Worm (Caenorhabditis elegans): ENCODE measurements around the gene D1054.9.

D1054.9 gene

ce11 chrV:10754050-10754449, 36.8 kb downstream of the D1054.9 start, which contains the start of gene F28H7.7:
Gene F28H7.7 (minus strand): TSS chrV:10754150.
- TF ChIP-seq peb-1 (tag; optimal IDR thresholded peaks at IDR 0.05) (no peak), ceh-82 (tag; optimal IDR thresholded peaks at IDR 0.05) (no peak), nhr-23 (tag; optimal IDR thresholded peaks at IDR 0.05) (no peak), sem-4 (tag; optimal IDR thresholded peaks at IDR 0.05) (no peak), unc-62 (GFP tag; optimal IDR thresholded peaks at IDR 0.05) (no peak), skn-1 (tag; optimal IDR thresholded peaks at IDR 0.05) (no peak), dmd-4 (tag; optimal IDR thresholded peaks at IDR 0.05) (no peak), nhr-77 (tag; optimal IDR thresholded peaks at IDR 0.05) (no peak), C34F6.9 (tag; optimal IDR thresholded peaks at IDR 0.05) (no peak), R02D3.7 (tag; optimal IDR thresholded peaks at IDR 0.05) (no peak), nhr-11 (tag; optimal IDR thresholded peaks at IDR 0.05) (no peak), lin-11 (tag; optimal IDR thresholded peaks at IDR 0.05) (no peak), ceh-16 (tag; optimal IDR thresholded peaks at IDR 0.05) (no peak), alr-1 (tag; optimal IDR thresholded peaks at IDR 0.05) (no peak), F13H6.1 (tag; optimal IDR thresholded peaks at IDR 0.05) (no peak), nhr-6 (tag; optimal IDR thresholded peaks at IDR 0.05) (no peak), nhr-12 (tag; optimal IDR thresholded peaks at IDR 0.05) (no peak), nhr-10 (tag; optimal IDR thresholded peaks at IDR 0.05) (no peak), egl-27 (tag; optimal IDR thresholded peaks at IDR 0.05) (no peak)

ce11 chrV:10750630-10751029, 40.2 kb downstream of the D1054.9 start, which contains the start of gene F28H7.3:
Gene F28H7.3 (minus strand): TSS chrV:10750788.
- TF ChIP-seq skn-1 (tag; optimal IDR thresholded peaks at IDR 0.05) (no peak), zag-1 (tag; optimal IDR thresholded peaks at IDR 0.05) (no peak), sma-3 (GFP tag; optimal IDR thresholded peaks at IDR 0.05) (no peak), mdl-1 (tag; optimal IDR thresholded peaks at IDR 0.05) (no peak), ceh-16 (tag; optimal IDR thresholded peaks at IDR 0.05) (no peak), mab-5 (tag; optimal IDR thresholded peaks at IDR 0.05) (no peak), nhr-129 (tag; optimal IDR thresholded peaks at IDR 0.05) (no peak), ztf-1 (GFP tag; conservative IDR thresholded peaks at IDR 0.05) (no peak), peb-1 (tag; optimal IDR thresholded peaks at IDR 0.05) (no peak), unc-55 (GFP tag; optimal IDR thresholded peaks at IDR 0.05) (no peak), lsy-2 (tag; optimal IDR thresholded peaks at IDR 0.05) (no peak), nhr-77 (tag; optimal IDR thresholded peaks at IDR 0.05) (no peak), fos-1 (tag; optimal IDR thresholded peaks at IDR 0.05) (peak; percentile 71), sma-9 (GFP tag; optimal IDR thresholded peaks at IDR 0.05) (peak; percentile 64), sma-9 (tag; optimal IDR thresholded peaks at IDR 0.05) (no peak), elt-1 (tag; optimal IDR thresholded peaks at IDR 0.05) (no peak), egl-27 (tag; optimal IDR thresholded peaks at IDR 0.05) (no peak), crh-2 (tag; optimal IDR thresholded peaks at IDR 0.05) (peak; percentile 12), snpc-4 (tag; optimal IDR thresholded peaks at IDR 0.05) (no peak), nhr-12 (tag; optimal IDR thresholded peaks at IDR 0.05) (no peak), ztf-11 (tag; optimal IDR thresholded peaks at IDR 0.05) (no peak)

- no peak for TF ChIP-seq ama-1 (optimal IDR thresholded peaks at IDR 0.05)
- TF ChIP-seq ceh-82 (tag; optimal IDR thresholded peaks at IDR 0.05): no peak
- TF ChIP-seq mab-5 (tag; optimal IDR thresholded peaks at IDR 0.05): no peak
- no peak for TF ChIP-seq nhr-23 (tag; optimal IDR thresholded peaks at IDR 0.05)
Observed at ce11 chrV:10747263-10747951, 43.5 kb downstream of the D1054.9 start, which contains the start of the genes selt-1.2 and F28H7.2. Gene selt-1.2 (minus strand): TSS chrV:10747363. Gene F28H7.2 (plus strand): TSS chrV:10747901.

ce11 chrV:10745034-10745433, 45.8 kb downstream of the D1054.9 start, which contains the start of gene srj-21:
Gene srj-21 (plus strand): TSS chrV:10745334.
- TF ChIP-seq nhr-23 (tag; optimal IDR thresholded peaks at IDR 0.05): no peak

ce11 chrV:10743649-10744048, 47.2 kb downstream of the D1054.9 start, which contains the start of gene srj-22:
Gene srj-22 (minus strand): TSS chrV:10743749.
- TF ChIP-seq blmp-1 (tag; optimal IDR thresholded peaks at IDR 0.05; ENCODE audit: insufficient read depth) (no peak), unc-39 (tag; optimal IDR thresholded peaks at IDR 0.05) (no peak), crh-2 (tag; optimal IDR thresholded peaks at IDR 0.05) (no peak), R02D3.7 (tag; optimal IDR thresholded peaks at IDR 0.05) (no peak), mab-5 (tag; optimal IDR thresholded peaks at IDR 0.05) (no peak), alr-1 (tag; optimal IDR thresholded peaks at IDR 0.05) (no peak), gmeb-1 (tag; optimal IDR thresholded peaks at IDR 0.05) (no peak), fos-1 (tag; optimal IDR thresholded peaks at IDR 0.05) (no peak), ceh-82 (tag; optimal IDR thresholded peaks at IDR 0.05) (no peak)
